Worm (Caenorhabditis elegans) whole organism, dauer: ENCODE data around the gene mon-2.

ENCODE experiments used
- unc-62 ChIP-seq: sonication (generic microtip); optimal IDR thresholded peaks from 2 replicates; lab custom pipeline; 2017; ENCODE audit warnings: missing biosample characterization, missing genetic modification reagents, missing genetic modification characterization

mon-2 gene

ce11 chrIV:12096479-12096878 is at the start of gene mon-2:
Gene mon-2, plus strand, starts transcription at chrIV:12096779.
- TF ChIP-seq unc-62 (GFP tag; lab: Kevin White, UChicago): no peak

- TF ChIP-seq unc-62 (GFP tag; lab: Kevin White, UChicago): no peak
These were observed 48.8 kb upstream of the mon-2 start, which contains the start of gene T12G3.4 for ce11 chrIV:12047552-12048347. Gene T12G3.4, plus strand, starts transcription at chrIV:12048256.

ce11 chrIV:12051049-12051792 is 45.4 kb upstream of the mon-2 start, which contains the start of the genes bre-5 and spt-5:
Gene bre-5, minus strand, starts transcription at chrIV:12051215.
Gene spt-5, plus strand, starts transcription at chrIV:12051491.
- no peak for TF ChIP-seq unc-62 (GFP tag; lab: Kevin White, UChicago)

ce11 chrIV:12052461-12052860 is 44.1 kb upstream of the mon-2 start:
- no peak for TF ChIP-seq unc-62 (GFP tag; lab: Kevin White, UChicago)

ce11 chrIV:12056603-12057002 is 40.0 kb upstream of the mon-2 start, which contains the start of gene K08E4.2:
Gene K08E4.2, minus strand, starts transcription at chrIV:12056656.
- TF ChIP-seq unc-62 (GFP tag; lab: Kevin White, UChicago): no peak

ce11 chrIV:12057508-12057907 is 39.1 kb upstream of the mon-2 start, which contains the start of gene K08E4.3:
Gene K08E4.3, plus strand, starts transcription at chrIV:12057742.
- TF ChIP-seq unc-62 (GFP tag; lab: Kevin White, UChicago): no peak

- TF ChIP-seq unc-62 (GFP tag; lab: Kevin White, UChicago): no peak
These were observed 35.4 kb upstream of the mon-2 start, which contains the start of gene K08E4.8 for ce11 chrIV:12061229-12061628. Gene K08E4.8, minus strand, starts transcription at chrIV:12061329.

ce11 chrIV:12068590-12068989 is 28.0 kb upstream of the mon-2 start, which contains the start of gene bath-37:
Gene bath-37, plus strand, starts transcription at chrIV:12068890.
- TF ChIP-seq unc-62 (GFP tag; lab: Kevin White, UChicago): no peak

- TF ChIP-seq unc-62 (GFP tag; lab: Kevin White, UChicago): no peak
These were observed 21.1 kb upstream of the mon-2 start, which contains the start of gene K08E4.7 for ce11 chrIV:12075497-12075896. Gene K08E4.7, plus strand, starts transcription at chrIV:12075797.

- no peak for TF ChIP-seq unc-62 (GFP tag; lab: Kevin White, UChicago)
These were observed 18.3 kb upstream of the mon-2 start, which contains the start of gene tmed-1 for ce11 chrIV:12078112-12078812. Gene tmed-1, minus strand, starts transcription at chrIV:12078162.

ce11 chrIV:12078907-12079523 is 17.6 kb upstream of the mon-2 start, which contains the start of gene lex-1:
Gene lex-1, plus strand, starts transcription at chrIV:12079473.
- no peak for TF ChIP-seq unc-62 (GFP tag; lab: Kevin White, UChicago)

- TF ChIP-seq unc-62 (GFP tag; lab: Kevin White, UChicago): no peak
These were observed 15.8 kb upstream of the mon-2 start for ce11 chrIV:12080807-12081206.

- TF ChIP-seq unc-62 (GFP tag; lab: Kevin White, UChicago): no peak
These were observed 12.4 kb upstream of the mon-2 start, which contains the start of gene repo-1 for ce11 chrIV:12084178-12084577. Gene repo-1, plus strand, starts transcription at chrIV:12084478.

ce11 chrIV:12084587-12084986 is 12.0 kb upstream of the mon-2 start:
- no peak for TF ChIP-seq unc-62 (GFP tag; lab: Kevin White, UChicago)

ce11 chrIV:12085120-12085519 is 11.5 kb upstream of the mon-2 start, which contains the start of gene rbm-34:
Gene rbm-34, plus strand, starts transcription at chrIV:12085420.
- TF ChIP-seq unc-62 (GFP tag; lab: Kevin White, UChicago): no peak
